Worm (Caenorhabditis elegans) whole organism, mixed stage, embryonic: ENCODE results near the gene ace-4.

Experiments used
- M03D4.4 ChIP-seq: sonication (generic microtip); optimal IDR thresholded peaks from 2 replicates; lab custom pipeline; 2017; ENCODE audit warnings: mild to moderate bottlenecking, missing genetic modification characterization, missing compliant biosample characterization
- drap-1 ChIP-seq: fragments of 200-800 bp; sonication (Bioruptor generic); optimal IDR thresholded peaks from 3 replicates; lab custom pipeline; 2018; ENCODE audit warnings: mild to moderate bottlenecking, missing genetic modification characterization, missing compliant biosample characterization
- nhr-237 ChIP-seq: fragments of 150-350 bp; optimal IDR thresholded peaks from 2 replicates; lab custom pipeline; 2014; ENCODE audit warnings: missing biosample characterization, missing genetic modification characterization
- sem-2 ChIP-seq: fragments of 200-800 bp; sonication (Bioruptor generic); optimal IDR thresholded peaks from 2 replicates; lab custom pipeline; 2018; ENCODE audit warnings: mild to moderate bottlenecking, missing genetic modification characterization, missing compliant biosample characterization
- unc-120 ChIP-seq: sonication (generic microtip); optimal IDR thresholded peaks from 2 replicates; lab custom pipeline; 2017; ENCODE audit warnings: missing genetic modification characterization, missing compliant biosample characterization; ENCODE audit not compliant: poor library complexity, severe bottlenecking

The ace-4 gene

ce11 chrII:14252057-14252456 lies 54.2 kb downstream of the ace-4 start, which contains the start of gene Y54G11A.2:
Gene Y54G11A.2, plus strand, starts transcription at chrII:14252357.
- no peak for TF ChIP-seq nhr-237 (tag; lab: Kevin White, UChicago)
- TF ChIP-seq unc-120 (tag; lab: Kevin White, UChicago): no peak
- no peak for TF ChIP-seq drap-1
- no peak for TF ChIP-seq sem-2
- no peak for TF ChIP-seq M03D4.4 (tag; lab: Kevin White, UChicago)
